Worm (Caenorhabditis elegans) whole organism, L4 larva: ENCODE data around the gene mup-2.

Experiments
- ZK337.2 ChIP-seq: fragments of 200-800 bp; sonication (Bioruptor generic); IDR thresholded peaks from 2 replicates; pipeline ENCODE4 v1.3.6; 2022; ENCODE audit warnings: missing genetic modification reagents, missing genetic modification characterization, missing compliant biosample characterization
- ZK546.5 ChIP-seq, 2 experiments: sonication (generic microtip); optimal IDR thresholded peaks; 2 replicates each; lab custom pipeline; 2017; ENCODE audit warnings: missing biosample characterization in 2 of 2, missing genetic modification characterization in 2 of 2
- ceh-20 ChIP-seq: fragments of 200-800 bp; sonication (Bioruptor generic); IDR thresholded peaks from 2 replicates; pipeline ENCODE4 v1.3.6; 2022; ENCODE audit warnings: missing genetic modification reagents, missing genetic modification characterization, missing compliant biosample characterization
- ctbp-1 ChIP-seq: fragments of 200-800 bp; sonication (Bioruptor generic); IDR thresholded peaks from 2 replicates; pipeline ENCODE4 v1.3.6; 2022; ENCODE audit warnings: missing genetic modification reagents, missing genetic modification characterization, missing compliant biosample characterization
- daf-12 ChIP-seq: fragments of 150-350 bp; optimal IDR thresholded peaks from 2 replicates; lab custom pipeline; 2014; ENCODE audit warnings: missing biosample characterization, missing genetic modification reagents, missing genetic modification characterization
- duxl-1 ChIP-seq: sonication (generic microtip); optimal IDR thresholded peaks from 2 replicates; lab custom pipeline; 2016; ENCODE audit warnings: mild to moderate bottlenecking, missing genetic modification characterization, moderate library complexity, missing compliant biosample characterization; ENCODE audit not compliant: poor library complexity
- lin-39 ChIP-seq: fragments of 150-350 bp; optimal IDR thresholded peaks from 2 replicates; lab custom pipeline; 2014; ENCODE audit warnings: missing biosample characterization, missing genetic modification reagents, missing genetic modification characterization
- lsy-2 ChIP-seq, 2 experiments: fragments of 150-350 bp in 1 of 2; sonication (generic microtip) in 1 of 2; optimal IDR thresholded peaks; 2 replicates each; lab custom pipeline; 2014 to 2017; ENCODE audit warnings: missing biosample characterization in 2 of 2, missing genetic modification characterization in 2 of 2
- nhr-10 ChIP-seq: fragments of 150-350 bp; optimal IDR thresholded peaks from 2 replicates; lab custom pipeline; 2014; ENCODE audit warnings: missing biosample characterization, missing genetic modification characterization
- nhr-237 ChIP-seq: sonication (generic microtip); optimal IDR thresholded peaks from 2 replicates; lab custom pipeline; 2017; ENCODE audit warnings: missing biosample characterization, missing genetic modification characterization
- nhr-41 ChIP-seq: fragments of 200-800 bp; sonication (Bioruptor generic); IDR thresholded peaks from 2 replicates; pipeline ENCODE4 v1.3.6; 2022; ENCODE audit warnings: missing genetic modification reagents, missing genetic modification characterization, missing compliant biosample characterization
- nhr-77 ChIP-seq: fragments of 150-350 bp; optimal IDR thresholded peaks from 2 replicates; lab custom pipeline; 2014; ENCODE audit warnings: missing biosample characterization, missing genetic modification characterization
- snpc-4 ChIP-seq: fragments of 150-350 bp; optimal IDR thresholded peaks from 2 replicates; lab custom pipeline; 2014; ENCODE audit warnings: missing biosample characterization, missing genetic modification characterization
- unc-62 ChIP-seq, 3 experiments: fragments of 150-350 bp in 1 of 3; sonication (generic microtip); optimal IDR thresholded peaks in 2 of 3; peaks in 1 of 3; 1 replicate in 1 of 3; 2 replicates in 2 of 3; lab custom pipeline; 2014 to 2017; ENCODE audit warnings: missing biosample characterization in 3 of 3, missing genetic modification characterization in 3 of 3, missing genetic modification reagents in 3 of 3, missing genotype in 1 of 3

- TF ChIP-seq nhr-77 (tag; lab: Kevin White, UChicago) (no peak), ZK337.2 (GFP tag; lab: Robert Waterston, UW) (no peak), duxl-1 (tag; lab: Kevin White, UChicago) (no peak), unc-62 (GFP tag; optimal IDR thresholded peaks at IDR 0.05 in 1 of 2; lab: Kevin White, UChicago) (no peak), unc-62 (tag; optimal IDR thresholded peaks at IDR 0.05; lab: Kevin White, UChicago) (no peak), lsy-2 (tag; optimal IDR thresholded peaks at IDR 0.05; lab: Kevin White, UChicago) (no peak), nhr-10 (tag; lab: Kevin White, UChicago) (no peak), daf-12 (tag; lab: Kevin White, UChicago) (no peak), snpc-4 (tag; lab: Kevin White, UChicago) (no peak), nhr-237 (tag; lab: Kevin White, UChicago) (no peak), ceh-20 (GFP tag; lab: Robert Waterston, UW) (no peak), nhr-41 (no peak), ZK546.5 (tag; optimal IDR thresholded peaks at IDR 0.05; lab: Kevin White, UChicago) (no peak), lin-39 (no peak), ctbp-1 (GFP tag; lab: Robert Waterston, UW) (no peak)
Observed at ce11 chrX:6384537-6384936, 25.5 kb downstream of the mup-2 start.
